Worm (Caenorhabditis elegans) whole organism, late embryonic: ENCODE data around the gene vps-39.

Experiments
- ama-1 ChIP-seq: fragments of 150-350 bp; optimal IDR thresholded peaks from 2 replicates; lab custom pipeline; 2014
- ceh-19 ChIP-seq: fragments of 200-800 bp; sonication (Bioruptor generic); optimal IDR thresholded peaks from 2 replicates; lab custom pipeline; 2018; ENCODE audit warnings: mild to moderate bottlenecking, missing genetic modification characterization, missing compliant biosample characterization
- ceh-31 ChIP-seq: sonication (generic microtip); optimal IDR thresholded peaks from 2 replicates; lab custom pipeline; 2016; ENCODE audit warnings: missing genetic modification characterization, missing compliant biosample characterization
- elt-2 ChIP-seq: sonication (generic microtip); optimal IDR thresholded peaks from 2 replicates; lab custom pipeline; 2016; ENCODE audit warnings: missing genetic modification reagents, missing genetic modification characterization, missing compliant biosample characterization
- ets-4 ChIP-seq: sonication (generic microtip); optimal IDR thresholded peaks from 2 replicates; lab custom pipeline; 2016; ENCODE audit warnings: missing genetic modification characterization, missing compliant biosample characterization
- fkh-10 ChIP-seq: fragments of 150-350 bp; optimal IDR thresholded peaks from 2 replicates; lab custom pipeline; 2014; ENCODE audit warnings: missing biosample characterization, missing genetic modification reagents, missing genetic modification characterization
- lin-11 ChIP-seq: fragments of 200-800 bp; sonication (Bioruptor generic); optimal IDR thresholded peaks from 2 replicates; lab custom pipeline; 2018; ENCODE audit warnings: mild to moderate bottlenecking, missing genetic modification characterization, missing compliant biosample characterization
- nhr-11 ChIP-seq: fragments of 150-350 bp; optimal IDR thresholded peaks from 2 replicates; lab custom pipeline; 2014; ENCODE audit warnings: missing biosample characterization, missing genetic modification characterization
- pag-3 ChIP-seq: sonication (generic microtip); optimal IDR thresholded peaks from 2 replicates; lab custom pipeline; 2016; ENCODE audit warnings: missing compliant biosample characterization, missing genetic modification characterization, borderline replicate concordance
- pha-4 ChIP-seq: fragments of 150-350 bp; optimal IDR thresholded peaks from 2 replicates; lab custom pipeline; 2018; ENCODE audit warnings: missing biosample characterization, missing genetic modification reagents, missing genetic modification characterization
- sdc-2 ChIP-seq: sonication (generic microtip); optimal IDR thresholded peaks from 2 replicates; lab custom pipeline; 2016; ENCODE audit warnings: missing genotype, missing genetic modification characterization, missing compliant biosample characterization

DNA sequence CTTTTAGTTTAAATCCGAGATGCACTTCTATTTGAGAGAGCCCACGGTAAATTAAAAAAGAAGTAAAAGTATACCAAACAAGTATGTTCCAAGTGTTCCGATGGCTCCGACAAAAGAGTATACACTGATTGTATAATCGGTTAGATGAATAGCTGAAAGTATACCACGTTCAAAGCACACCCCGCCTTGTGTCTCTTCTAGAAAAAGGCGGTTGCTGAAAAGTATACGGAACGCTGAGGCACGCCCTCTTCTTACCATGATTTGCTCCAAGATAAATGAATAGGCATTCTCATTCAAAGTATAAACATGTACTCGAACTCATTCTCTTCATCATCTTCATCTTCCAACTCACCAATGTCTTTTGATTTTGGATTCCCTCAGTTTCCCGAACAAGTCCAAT lies 23.8 kb downstream of the vps-39 start, which contains the start of gene end-3:
- TF ChIP-seq elt-2 (tag; lab: Kevin White, UChicago), result no peak
- no peak for TF ChIP-seq lin-11 (tag; lab: Kevin White, UChicago)
- no peak for TF ChIP-seq pha-4 (tag; lab: Kevin White, UChicago)
- TF ChIP-seq ama-1 (lab: Kevin White, UChicago), result no peak
- no peak for TF ChIP-seq ets-4
- no peak for TF ChIP-seq ceh-31 (tag; lab: Kevin White, UChicago)
- no peak for TF ChIP-seq pag-3 (tag; lab: Kevin White, UChicago)
- no peak for TF ChIP-seq ceh-19 (GFP tag; lab: Kevin White, UChicago)
- no peak for TF ChIP-seq nhr-11 (tag; lab: Kevin White, UChicago)
- no peak for TF ChIP-seq sdc-2 (tag; lab: Kevin White, UChicago)
- TF ChIP-seq fkh-10, result no peak
